Worm (Caenorhabditis elegans) whole organism, dauer: Measurements from ENCODE around the gene hil-4.

Source experiments
- unc-62 ChIP-seq: sonication (generic microtip); optimal IDR thresholded peaks from 2 replicates; lab custom pipeline; 2017; ENCODE audit warnings: missing biosample characterization, missing genetic modification reagents, missing genetic modification characterization

The hil-4 gene

ce11 chrV:4754123-4754522, at the start of gene hil-4:
Gene hil-4, plus strand, starts transcription at chrV:4754313.
- TF ChIP-seq unc-62 (GFP tag; lab: Kevin White, UChicago), result no peak

- TF ChIP-seq unc-62 (GFP tag; lab: Kevin White, UChicago), result no peak
Measured at ce11 chrV:4707646-4708045, 46.5 kb upstream of the hil-4 start.

DNA sequence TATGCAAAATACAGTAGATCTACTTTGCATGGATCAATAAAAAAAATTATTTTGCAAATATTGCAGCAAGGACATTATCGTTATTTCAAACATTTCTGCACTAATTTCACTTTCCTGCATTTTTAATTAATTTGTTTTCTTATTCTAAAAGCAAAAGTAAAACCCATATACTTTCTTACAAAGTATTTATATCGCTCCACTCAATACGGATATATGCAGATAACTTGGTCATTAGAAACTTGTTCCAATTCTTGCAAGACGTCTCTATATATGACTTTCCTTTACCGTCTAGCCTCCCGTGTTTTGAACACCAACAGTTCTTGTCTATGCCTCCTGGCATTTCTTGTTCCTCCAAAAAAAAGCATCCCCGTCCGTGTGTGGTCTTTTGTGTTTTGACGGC, 43.6 kb upstream of the hil-4 start, which contains the start of gene oac-24:
Gene oac-24 (plus strand): TSS at position 301 of the 400 bp plus-strand sequence.
- TF ChIP-seq unc-62 (GFP tag; lab: Kevin White, UChicago), result no peak

DNA sequence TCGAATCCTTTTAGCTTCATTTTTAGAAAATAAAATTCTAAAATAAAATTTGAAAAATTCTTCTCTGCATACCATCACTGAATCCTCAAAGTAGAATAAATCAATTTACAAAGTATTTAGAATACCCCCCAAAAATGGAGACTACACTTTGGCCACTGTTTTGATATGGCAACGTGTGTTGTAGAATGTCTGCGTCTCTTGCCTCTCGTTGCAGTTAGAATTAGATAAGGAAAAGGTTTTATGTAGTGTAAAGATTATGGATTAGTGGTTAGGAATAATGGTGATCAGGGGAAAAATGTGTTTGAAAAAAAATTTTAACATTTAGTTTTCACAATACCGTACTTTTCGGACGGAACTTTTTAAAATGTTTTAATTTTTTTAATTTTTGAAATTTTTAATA, 34.1 kb upstream of the hil-4 start, which contains the start of gene prx-6:
Gene prx-6 (minus strand): TSS at position 129 of the 400 bp plus-strand sequence.
- TF ChIP-seq unc-62 (GFP tag; lab: Kevin White, UChicago), result no peak

- no peak for TF ChIP-seq unc-62 (GFP tag; lab: Kevin White, UChicago)
Measured at ce11 chrV:4720884-4721464, 33.1 kb upstream of the hil-4 start.

- no peak for TF ChIP-seq unc-62 (GFP tag; lab: Kevin White, UChicago)
Measured at ce11 chrV:4722314-4722713, 31.8 kb upstream of the hil-4 start, which contains the start of gene F39G3.5. Gene F39G3.5, plus strand, starts transcription at chrV:4722614.

DNA sequence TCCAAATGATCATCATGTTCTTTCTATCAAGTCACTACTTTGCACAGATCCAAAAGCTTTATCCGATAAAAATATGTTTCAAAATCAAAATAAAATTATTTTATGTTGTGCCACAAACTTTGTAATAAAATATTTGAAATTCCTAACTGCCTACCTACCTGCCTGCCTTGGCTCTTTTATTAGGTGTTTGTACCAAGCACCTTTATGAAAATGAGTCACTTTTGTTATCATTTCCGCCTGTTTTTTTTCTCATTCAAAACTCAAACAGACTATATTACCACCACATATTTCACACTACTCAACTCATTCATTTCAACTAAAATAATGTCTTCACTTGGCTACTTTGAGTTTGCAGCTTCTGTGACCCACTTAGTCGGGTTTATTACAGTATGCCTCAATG, 29.7 kb upstream of the hil-4 start, which contains the start of gene F39G3.4:
Gene F39G3.4 (plus strand): TSS at position 301 of the 400 bp plus-strand sequence.
- TF ChIP-seq unc-62 (GFP tag; lab: Kevin White, UChicago), result no peak

DNA sequence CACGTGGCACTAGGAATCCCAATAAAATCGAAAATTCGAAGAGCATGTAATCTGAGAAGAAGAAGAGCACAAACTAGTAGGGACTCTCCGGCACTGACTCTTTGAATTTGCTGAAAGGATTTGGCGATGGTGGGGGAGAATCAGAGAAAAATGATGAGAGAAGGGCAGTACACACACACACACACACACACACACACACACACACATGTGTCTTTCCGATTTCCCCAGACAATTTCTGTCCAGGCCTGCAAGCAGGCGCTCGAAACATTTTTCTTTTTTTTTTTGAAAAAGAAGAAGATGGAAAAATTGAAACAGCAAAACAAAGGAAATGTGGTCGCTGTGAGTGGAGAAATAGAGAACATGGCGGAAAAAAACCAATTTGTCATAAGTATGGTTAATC, 24.0 kb upstream of the hil-4 start, which contains the start of gene tig-2:
Gene tig-2 (minus strand): TSS at position 87 of the 400 bp plus-strand sequence.
- no peak for TF ChIP-seq unc-62 (GFP tag; lab: Kevin White, UChicago)

DNA sequence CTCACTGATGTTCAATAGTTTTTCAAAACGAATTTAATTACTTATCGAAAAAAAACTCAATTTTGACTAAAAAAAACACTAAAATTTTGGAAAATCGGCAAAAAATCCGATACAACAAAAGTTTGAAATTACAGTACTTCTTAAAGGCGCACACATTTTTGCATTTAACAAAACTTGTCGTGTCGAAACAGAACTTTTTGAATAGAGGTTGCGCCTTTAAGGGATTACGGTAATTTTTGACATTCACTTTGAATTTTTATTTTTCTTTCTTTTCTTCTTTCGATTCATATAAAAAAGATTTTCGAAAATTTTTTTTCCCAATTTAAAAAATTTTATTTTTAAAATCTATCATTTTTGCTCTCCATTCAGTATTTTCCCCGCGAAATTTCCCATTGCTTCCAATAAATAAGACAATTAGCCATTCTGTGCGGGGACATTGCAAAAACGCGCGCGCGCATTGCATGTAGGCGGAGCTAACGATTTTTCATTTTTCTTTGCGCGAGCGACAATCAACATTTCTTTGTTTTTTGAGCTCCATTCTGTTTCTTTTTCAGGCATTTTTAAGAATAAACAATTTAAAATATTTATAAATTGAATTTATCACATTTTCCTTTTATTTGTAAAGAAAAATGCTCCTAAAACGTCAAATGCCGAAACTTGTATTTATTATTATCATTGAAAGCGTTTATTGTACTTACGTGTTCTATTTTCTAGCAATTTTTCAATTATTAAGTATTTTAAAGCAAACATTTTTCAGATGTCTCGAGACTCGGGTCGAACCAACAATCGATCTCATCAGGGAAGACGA, 22.8 kb upstream of the hil-4 start, which contains the start of gene F39G3.3:
Gene F39G3.3 (plus strand): TSS at position 758 of the 808 bp plus-strand sequence.
- TF ChIP-seq unc-62 (GFP tag; lab: Kevin White, UChicago), result no peak

DNA sequence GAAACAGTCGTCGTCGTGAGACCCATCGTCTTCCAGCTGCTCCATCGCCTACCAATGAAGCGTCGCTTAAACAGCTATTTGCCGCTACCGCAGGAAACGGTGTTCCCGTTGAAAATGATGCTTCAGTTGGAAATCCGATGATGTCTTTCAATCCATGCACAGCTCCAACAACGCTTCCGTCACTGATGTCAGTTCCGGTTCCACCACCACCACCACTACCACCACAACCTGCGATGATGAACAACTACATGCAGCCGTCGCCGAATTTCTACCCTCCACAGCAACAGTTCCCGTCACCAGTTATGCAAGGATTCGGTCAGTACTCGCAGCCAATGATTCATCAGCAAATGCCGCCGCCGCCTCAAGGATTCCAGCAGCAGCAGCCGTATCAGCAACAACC, 20.2 kb upstream of the hil-4 start:
- TF ChIP-seq unc-62 (GFP tag; lab: Kevin White, UChicago), result no peak

- TF ChIP-seq unc-62 (GFP tag; lab: Kevin White, UChicago), result no peak
Measured at ce11 chrV:4734608-4735007, 19.5 kb upstream of the hil-4 start.

DNA sequence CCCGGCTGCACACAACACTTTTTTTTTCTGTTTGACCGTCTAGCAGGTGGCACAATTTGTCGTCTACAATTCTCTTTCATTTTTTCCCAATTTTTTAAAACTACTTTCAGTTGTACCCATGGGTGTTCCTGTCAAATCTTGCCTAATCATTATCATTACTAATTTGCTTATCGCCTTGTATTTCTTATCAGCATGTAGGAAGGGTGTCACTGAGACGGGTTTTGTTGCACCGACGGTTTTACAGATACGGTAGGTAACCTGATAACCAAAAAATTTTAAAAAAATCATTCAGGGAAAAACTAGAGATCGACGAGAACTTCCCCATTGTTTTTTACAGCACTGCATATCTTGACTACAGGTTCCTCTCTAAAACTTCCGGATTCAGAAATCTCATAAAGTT, 16.4 kb upstream of the hil-4 start, which contains the start of gene F39G3.2:
Gene F39G3.2 (plus strand): TSS at position 105 of the 400 bp plus-strand sequence.
- TF ChIP-seq unc-62 (GFP tag; lab: Kevin White, UChicago), result no peak

DNA sequence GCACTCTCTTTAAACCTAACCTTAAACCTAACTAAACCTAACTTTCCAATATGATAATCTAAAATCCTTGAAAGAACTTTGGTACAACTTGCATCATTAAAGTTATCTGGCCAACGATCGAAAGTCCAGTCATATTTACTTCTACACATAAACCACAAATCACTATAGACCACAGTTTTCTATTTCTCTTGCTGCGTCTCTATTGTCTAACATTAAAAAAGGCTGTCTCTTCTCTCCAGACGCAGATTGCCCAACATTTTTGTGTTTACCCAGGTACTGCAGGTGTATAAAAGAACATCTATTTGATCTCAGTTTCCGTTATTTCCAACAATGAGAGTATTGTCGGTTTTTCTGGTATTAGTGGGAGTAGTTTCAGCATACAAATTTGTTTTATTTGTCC, 11.9 kb upstream of the hil-4 start, which contains the start of gene ugt-61:
Gene ugt-61 (plus strand): TSS at position 233 of the 400 bp plus-strand sequence.
- TF ChIP-seq unc-62 (GFP tag; lab: Kevin White, UChicago), result no peak

ce11 chrV:4745269-4745668, 8.8 kb upstream of the hil-4 start, which contains the start of gene C18G1.7:
Gene C18G1.7, plus strand, starts transcription at chrV:4745569.
- no peak for TF ChIP-seq unc-62 (GFP tag; lab: Kevin White, UChicago)

DNA sequence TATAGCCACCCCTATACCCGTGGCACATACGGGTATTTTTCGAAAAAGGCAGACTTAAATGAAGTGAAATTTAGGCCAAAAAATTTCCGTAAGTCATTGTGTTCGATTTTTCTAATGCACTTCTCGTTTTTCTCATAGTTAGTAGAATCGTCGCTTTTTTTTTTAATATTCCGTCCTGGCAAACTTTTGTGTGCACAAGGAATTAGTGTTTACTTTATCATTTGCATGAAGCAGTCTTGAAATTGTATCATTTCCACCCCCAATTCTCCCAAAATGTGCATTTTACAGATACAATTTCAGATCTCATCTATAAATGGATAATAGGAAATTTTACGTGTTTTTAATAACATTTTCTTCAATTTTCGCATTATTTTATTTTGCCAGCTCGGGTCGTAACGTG, 3.8 kb upstream of the hil-4 start, which contains the start of gene C18G1.6:
Gene C18G1.6 (plus strand): TSS at position 301 of the 400 bp plus-strand sequence.
- TF ChIP-seq unc-62 (GFP tag; lab: Kevin White, UChicago), result no peak

DNA sequence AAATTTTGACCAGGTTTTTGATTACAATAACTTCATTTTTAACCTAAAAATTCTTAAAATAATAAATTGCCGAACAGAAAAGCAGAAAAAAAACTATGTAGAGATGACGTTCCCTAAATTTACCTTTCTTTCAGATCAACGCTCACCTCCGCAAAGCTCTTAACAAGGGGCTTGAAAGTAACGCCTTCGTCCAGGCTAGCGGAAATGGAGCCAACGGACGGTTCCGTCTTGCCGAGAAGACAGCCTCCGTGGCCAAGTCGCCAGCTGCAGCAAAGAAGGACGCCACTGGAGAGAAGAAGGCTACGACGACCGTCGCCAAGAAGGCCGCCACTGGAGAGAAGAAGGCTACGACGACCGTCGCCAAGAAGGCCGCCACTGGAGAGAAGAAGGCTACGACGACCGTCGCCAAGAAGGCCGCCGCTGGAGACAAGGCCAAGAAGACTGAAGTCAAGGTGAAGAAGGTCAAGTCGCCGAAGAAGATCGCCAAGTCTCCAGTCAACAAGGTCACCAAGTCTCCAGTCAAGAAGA, 635 bp downstream of the hil-4 start:
- no peak for TF ChIP-seq unc-62 (GFP tag; lab: Kevin White, UChicago)
